Worm (Caenorhabditis elegans): ENCODE measurements around the gene F36G9.15.

ce11 chrV:16024300-16024699 lies 36.3 kb upstream of the F36G9.15 start, which contains the start of gene T10C6.6:
- TF ChIP-seq pha-4 (tag; optimal IDR thresholded peaks at IDR 0.05) (no peak), nhr-80 (tag; optimal IDR thresholded peaks at IDR 0.05) (no peak), akir-1 (GFP tag; optimal IDR thresholded peaks at IDR 0.05) (no peak), B0035.1 (tag; optimal IDR thresholded peaks at IDR 0.05) (no peak), ama-1 (optimal IDR thresholded peaks at IDR 0.05) (no peak), ama-1 (GFP tag; optimal IDR thresholded peaks at IDR 0.05) (no peak), hmg-20 (GFP tag; IDR thresholded peaks at IDR 0.05) (no peak), ceh-100 (GFP tag; IDR thresholded peaks at IDR 0.05) (no peak)
